Worm (Caenorhabditis elegans) whole organism, young adult: Measurements from ENCODE around the gene F01G4.6.

Source experiments
- B0019.2 ChIP-seq: fragments of 200-800 bp; sonication (Bioruptor generic); conservative IDR thresholded peaks from 2 replicates; pipeline ENCODE4 v1.3.6; 2022; ENCODE audit warnings: missing genetic modification reagents, missing genetic modification characterization, missing compliant biosample characterization
- D2030.7 ChIP-seq: fragments of 200-800 bp; sonication (Bioruptor generic); IDR thresholded peaks from 2 replicates; pipeline ENCODE4 v1.3.6; 2022; ENCODE audit warnings: missing genetic modification reagents, missing genetic modification characterization, missing compliant biosample characterization
- F10E7.11 ChIP-seq: sonication (generic microtip); optimal IDR thresholded peaks from 2 replicates; lab custom pipeline; 2017; ENCODE audit warnings: mild to moderate bottlenecking, missing genetic modification characterization, moderate library complexity, missing compliant biosample characterization
- F33H1.4 ChIP-seq: fragments of 200-800 bp; sonication (Bioruptor generic); IDR thresholded peaks from 2 replicates; pipeline ENCODE4 v1.3.6; 2022; ENCODE audit warnings: missing genetic modification reagents, missing genetic modification characterization, missing compliant biosample characterization
- F39B2.1 ChIP-seq: fragments of 200-800 bp; sonication (Bioruptor generic); IDR thresholded peaks from 2 replicates; pipeline ENCODE4 v1.3.6; 2022; ENCODE audit warnings: missing genetic modification reagents, missing genetic modification characterization, missing compliant biosample characterization
- K11D2.4 ChIP-seq: fragments of 200-800 bp; sonication (Bioruptor generic); IDR thresholded peaks from 2 replicates; pipeline ENCODE4 v1.3.6; 2022; ENCODE audit warnings: missing genetic modification reagents, missing genetic modification characterization, missing compliant biosample characterization
- T07F8.4 ChIP-seq: sonication (generic microtip); optimal IDR thresholded peaks from 2 replicates; lab custom pipeline; 2016; ENCODE audit warnings: mild to moderate bottlenecking, missing genetic modification characterization, moderate library complexity, missing compliant biosample characterization
- T26A5.8 ChIP-seq: sonication (generic microtip); optimal IDR thresholded peaks from 2 replicates; lab custom pipeline; 2016; ENCODE audit warnings: missing genetic modification characterization, missing compliant biosample characterization
- akir-1 ChIP-seq: fragments of 200-800 bp; sonication (Bioruptor generic); optimal IDR thresholded peaks from 2 replicates; lab custom pipeline; 2018; ENCODE audit warnings: mild to moderate bottlenecking, missing genetic modification characterization, moderate library complexity, missing compliant biosample characterization
- ama-1 ChIP-seq, 3 experiments: fragments of 150-350 bp in 1 of 3; sonication (generic microtip) in 2 of 3; optimal IDR thresholded peaks; 2 replicates each; lab custom pipeline; 2014 to 2018; ENCODE audit warnings: missing biosample characterization in 2 of 3, missing genetic modification characterization in 2 of 3, missing genetic modification reagents in 2 of 3
- athp-1 ChIP-seq: sonication (generic microtip); optimal IDR thresholded peaks from 2 replicates; lab custom pipeline; 2017; ENCODE audit warnings: mild to moderate bottlenecking, missing genetic modification characterization, missing compliant biosample characterization
- bed-1 ChIP-seq: fragments of 200-800 bp; sonication (Bioruptor generic); IDR thresholded peaks from 2 replicates; pipeline ENCODE4 v1.3.6; 2022; ENCODE audit warnings: missing genetic modification reagents, missing genetic modification characterization, missing compliant biosample characterization
- bed-2 ChIP-seq: fragments of 200-800 bp; sonication (Bioruptor generic); IDR thresholded peaks from 2 replicates; pipeline ENCODE4 v1.3.6; 2022; ENCODE audit warnings: missing genetic modification reagents, missing genetic modification characterization, missing compliant biosample characterization
- ccch-3 ChIP-seq: fragments of 200-800 bp; sonication (Bioruptor generic); optimal IDR thresholded peaks from 2 replicates; lab custom pipeline; 2018; ENCODE audit warnings: mild to moderate bottlenecking, missing genetic modification characterization, missing compliant biosample characterization
- cebp-1 ChIP-seq, 2 experiments: fragments of 200-800 bp in 1 of 2; sonication (Bioruptor generic) in 1 of 2; sonication (generic microtip) in 1 of 2; IDR thresholded peaks in 1 of 2; optimal IDR thresholded peaks in 1 of 2; 2 replicates each; pipeline versions ENCODE4 v1.3.6 to Lab custom; 2017 to 2022; ENCODE audit warnings: missing compliant biosample characterization in 2 of 2, missing genetic modification characterization in 2 of 2, mild to moderate bottlenecking in 1 of 2, missing genetic modification reagents in 1 of 2, moderate library complexity in 1 of 2
- ceh-91 ChIP-seq: fragments of 200-800 bp; sonication (Bioruptor generic); IDR thresholded peaks from 2 replicates; pipeline ENCODE4 v1.3.6; 2022; ENCODE audit warnings: missing genetic modification reagents, missing genetic modification characterization, missing compliant biosample characterization
- dpl-1 ChIP-seq: fragments of 150-350 bp; optimal IDR thresholded peaks from 2 replicates; lab custom pipeline; 2014; ENCODE audit warnings: missing biosample characterization, missing genetic modification reagents, missing genetic modification characterization
- efl-1 ChIP-seq: fragments of 150-350 bp; optimal IDR thresholded peaks from 2 replicates; lab custom pipeline; 2014; ENCODE audit warnings: missing biosample characterization, missing genetic modification reagents, missing genetic modification characterization
- egrh-3 ChIP-seq: fragments of 200-800 bp; sonication (Bioruptor generic); IDR thresholded peaks from 2 replicates; pipeline ENCODE4 v1.3.6; 2022; ENCODE audit warnings: missing genetic modification reagents, missing genetic modification characterization, missing compliant biosample characterization
- hmg-1.2 ChIP-seq: fragments of 200-800 bp; sonication (Bioruptor generic); IDR thresholded peaks from 2 replicates; pipeline ENCODE4 v1.3.6; 2022; ENCODE audit warnings: missing genetic modification reagents, missing genetic modification characterization, missing compliant biosample characterization
- hsf-1 ChIP-seq: fragments of 200-800 bp; sonication (Bioruptor generic); IDR thresholded peaks from 2 replicates; pipeline ENCODE4 v1.3.6; 2022; ENCODE audit warnings: missing genetic modification reagents, missing genetic modification characterization, missing compliant biosample characterization
- lag-1 ChIP-seq: fragments of 200-800 bp; sonication (Bioruptor generic); IDR thresholded peaks from 2 replicates; pipeline ENCODE4 v1.3.6; 2022; ENCODE audit warnings: missing genetic modification reagents, missing genetic modification characterization, missing compliant biosample characterization
- let-607 ChIP-seq, 2 experiments: fragments of 200-800 bp in 1 of 2; sonication (Bioruptor generic) in 1 of 2; sonication (generic microtip) in 1 of 2; optimal IDR thresholded peaks; 2 replicates each; lab custom pipeline; 2016 to 2018; ENCODE audit warnings: mild to moderate bottlenecking in 2 of 2, missing compliant biosample characterization in 2 of 2, missing genetic modification characterization in 2 of 2, moderate library complexity in 2 of 2, missing genotype in 1 of 2
- lin-54 ChIP-seq: fragments of 200-800 bp; sonication (Bioruptor generic); optimal IDR thresholded peaks from 2 replicates; lab custom pipeline; 2018; ENCODE audit warnings: mild to moderate bottlenecking, missing genetic modification characterization, missing compliant biosample characterization
- lir-1 ChIP-seq: fragments of 200-800 bp; sonication (Bioruptor generic); conservative IDR thresholded peaks from 2 replicates; pipeline ENCODE4 v1.3.6; 2022; ENCODE audit warnings: missing genetic modification reagents, missing genetic modification characterization, missing compliant biosample characterization
- lsl-1 ChIP-seq: fragments of 200-800 bp; sonication (Bioruptor generic); optimal IDR thresholded peaks from 2 replicates; lab custom pipeline; 2018; ENCODE audit warnings: mild to moderate bottlenecking, missing genetic modification characterization, moderate library complexity, missing compliant biosample characterization
- madf-3 ChIP-seq: fragments of 200-800 bp; sonication (Bioruptor generic); IDR thresholded peaks from 2 replicates; pipeline ENCODE4 v1.3.6; 2022; ENCODE audit warnings: missing genetic modification reagents, missing genetic modification characterization, missing compliant biosample characterization
- madf-6 ChIP-seq: fragments of 200-800 bp; sonication (Bioruptor generic); IDR thresholded peaks from 2 replicates; pipeline ENCODE4 v1.3.6; 2022; ENCODE audit warnings: missing genetic modification reagents, missing genetic modification characterization, missing compliant biosample characterization
- madf-8 ChIP-seq: fragments of 200-800 bp; sonication (Bioruptor generic); conservative IDR thresholded peaks from 2 replicates; pipeline ENCODE4 v1.3.6; 2022; ENCODE audit warnings: missing genetic modification reagents, missing genetic modification characterization, missing compliant biosample characterization
- nfyb-1 ChIP-seq: fragments of 200-800 bp; sonication (Bioruptor generic); IDR thresholded peaks from 2 replicates; pipeline ENCODE4 v1.3.6; 2022; ENCODE audit warnings: missing genetic modification reagents, missing genetic modification characterization, missing compliant biosample characterization
- nhr-27 ChIP-seq: fragments of 200-800 bp; sonication (Bioruptor generic); optimal IDR thresholded peaks from 2 replicates; lab custom pipeline; 2018; ENCODE audit warnings: mild to moderate bottlenecking, missing genetic modification characterization, moderate library complexity, missing compliant biosample characterization
- pha-4 ChIP-seq: fragments of 150-350 bp; sonication (generic microtip); optimal IDR thresholded peaks from 2 replicates; lab custom pipeline; 2014; ENCODE audit warnings: missing biosample characterization, missing genetic modification reagents, missing genetic modification characterization
- rec-8 ChIP-seq, 2 experiments: sonication (generic microtip); optimal IDR thresholded peaks; 2 replicates each; lab custom pipeline; 2016; ENCODE audit warnings: mild to moderate bottlenecking in 2 of 2, missing genetic modification characterization in 2 of 2, missing genetic modification reagents in 2 of 2, missing genotype in 2 of 2, missing biosample characterization in 1 of 2, missing compliant biosample characterization in 1 of 2, moderate library complexity in 1 of 2
- snpc-4 ChIP-seq, 5 experiments: fragments of 150-350 bp in 1 of 5; sonication (generic microtip) in 4 of 5; optimal IDR thresholded peaks; 2 replicates each; lab custom pipeline; 2014 to 2018; ENCODE audit warnings: missing genetic modification characterization in 5 of 5, missing biosample characterization in 3 of 5, antibody characterized with exemption in 2 of 5, mild to moderate bottlenecking in 2 of 5, missing compliant biosample characterization in 2 of 5, missing genotype in 2 of 5, moderate library complexity in 2 of 5, missing genetic modification reagents in 1 of 5
- tlf-1 ChIP-seq: fragments of 200-800 bp; sonication (Bioruptor generic); optimal IDR thresholded peaks from 2 replicates; lab custom pipeline; 2018; ENCODE audit warnings: mild to moderate bottlenecking, missing genetic modification characterization, missing compliant biosample characterization
- xnd-1 ChIP-seq: sonication (generic microtip); optimal IDR thresholded peaks from 2 replicates; lab custom pipeline; 2016; ENCODE audit warnings: missing genotype, missing genetic modification reagents, missing genetic modification characterization, missing compliant biosample characterization
- ztf-26 ChIP-seq: sonication (generic microtip); optimal IDR thresholded peaks from 2 replicates; lab custom pipeline; 2017; ENCODE audit warnings: missing genetic modification characterization, missing compliant biosample characterization
- ztf-28 ChIP-seq: fragments of 200-800 bp; sonication (Bioruptor generic); IDR thresholded peaks from 2 replicates; pipeline ENCODE4 v1.3.6; 2022; ENCODE audit warnings: missing genetic modification reagents, missing genetic modification characterization, missing compliant biosample characterization

F01G4.6 gene

ce11 chrIV:11126004-11126027 is 23.5 kb downstream of the F01G4.6 start, which contains the start of gene swsn-4:
TSS of gene swsn-4 (plus strand) at chrIV:11126024.
- TF ChIP-seq ztf-26 (tag; lab: Kevin White, UChicago) = no peak

- no peak for TF ChIP-seq D2030.7
- peak; percentile 11 for TF ChIP-seq lin-54 (GFP tag; lab: Kevin White, UChicago)
Measured at ce11 chrIV:11125604-11126003, 23.7 kb downstream of the F01G4.6 start.

ce11 chrIV:11125200-11125599 is 24.1 kb downstream of the F01G4.6 start:
- TF ChIP-seq hmg-1.2 (GFP tag; lab: Robert Waterston, UW) = peak; percentile 100
- TF ChIP-seq nfyb-1 (GFP tag; lab: Robert Waterston, UW) = peak; percentile 95
- no peak for TF ChIP-seq madf-6 (GFP tag; lab: Robert Waterston, UW)
- TF ChIP-seq egrh-3 (GFP tag; lab: Robert Waterston, UW) = no peak
- TF ChIP-seq cebp-1 (GFP tag; IDR thresholded peaks at IDR 0.05; lab: Robert Waterston, UW) = no peak
- TF ChIP-seq cebp-1 (tag; optimal IDR thresholded peaks at IDR 0.05; lab: Kevin White, UChicago) = peak; percentile 31
- TF ChIP-seq let-607 (tag; optimal IDR thresholded peaks at IDR 0.05; lab: Kevin White, UChicago) = peak in 1 of 2 experiments; percentile 48
- TF ChIP-seq, all 124 proteins: peak for 4

- TF ChIP-seq madf-6 (GFP tag; lab: Robert Waterston, UW) (peak; percentile 90), F33H1.4 (GFP tag; lab: Robert Waterston, UW) (peak; percentile 92), D2030.7 (0 out of 2 replicates have a peak, but pooled peaks have one; percentile 18), F10E7.11 (tag; lab: Kevin White, UChicago) (no peak), efl-1 (peak; percentile 5), madf-8 (peak; percentile 48), pha-4 (tag; lab: Kevin White, UChicago) (no peak), lir-1 (GFP tag; lab: Robert Waterston, UW) (no peak), ceh-91 (GFP tag; lab: Robert Waterston, UW) (0 out of 2 replicates have a peak, but pooled peaks have one; percentile 36), snpc-4 (GFP tag; optimal IDR thresholded peaks at IDR 0.05; lab: Kevin White, UChicago) (no peak), snpc-4 (tag; optimal IDR thresholded peaks at IDR 0.05; lab: Kevin White, UChicago) (no peak), lin-54 (GFP tag; lab: Kevin White, UChicago) (peak; percentile 2), lsl-1 (GFP tag; lab: Kevin White, UChicago) (peak; percentile 94), xnd-1 (tag; lab: Kevin White, UChicago) (peak; percentile 83)
Measured at ce11 chrIV:11124674-11125073, 24.6 kb downstream of the F01G4.6 start, which contains the start of gene spo-11. TSS of gene spo-11 (minus strand) at chrIV:11124862.

ce11 chrIV:11119972-11120562 is 29.2 kb downstream of the F01G4.6 start:
- TF ChIP-seq T26A5.8 (tag; lab: Kevin White, UChicago) (no peak), ama-1 (optimal IDR thresholded peaks at IDR 0.05; lab: Kevin White, UChicago) (peak; percentile 5), ama-1 (GFP tag; optimal IDR thresholded peaks at IDR 0.05; lab: Kevin White, UChicago) (no peak), tlf-1 (no peak), madf-3 (GFP tag; lab: Robert Waterston, UW) (no peak)

- TF ChIP-seq bed-1 (no peak), K11D2.4 (GFP tag; lab: Robert Waterston, UW) (peak; percentile 60), bed-2 (GFP tag; lab: Robert Waterston, UW) (no peak), B0019.2 (GFP tag; lab: Robert Waterston, UW) (no peak), lag-1 (GFP tag; lab: Robert Waterston, UW) (no peak), hsf-1 (no peak), rec-8 (tag; optimal IDR thresholded peaks at IDR 0.05; lab: Kevin White, UChicago) (no peak), nhr-27 (tag; lab: Kevin White, UChicago) (no peak), ccch-3 (GFP tag; lab: Kevin White, UChicago) (no peak), ztf-28 (GFP tag; lab: Robert Waterston, UW) (no peak), F33H1.4 (GFP tag; lab: Robert Waterston, UW) (peak; percentile 63), F39B2.1 (no peak), athp-1 (tag; lab: Kevin White, UChicago) (peak; percentile 22), T07F8.4 (tag; lab: Kevin White, UChicago) (no peak), dpl-1 (GFP tag; lab: Kevin White, UChicago) (peak; percentile 48), akir-1 (GFP tag; lab: Kevin White, UChicago) (peak; percentile 37)
Measured at ce11 chrIV:11118837-11119491, 30.3 kb downstream of the F01G4.6 start, which contains the start of the genes imp-2 and enpl-1. TSS of gene imp-2 (minus strand) at chrIV:11118887. TSS of gene enpl-1 (plus strand) at chrIV:11119298.
